Fruit fly (Drosophila melanogaster): ENCODE measurements around the gene CG8664.

The CG8664 gene

dm6 chrX:17297924-17298591 is 15.5 kb upstream of the CG8664 start (continued):
- TF ChIP-seq CG6254 (GFP tag; optimal IDR thresholded peaks at IDR 0.05), result peak; percentile 48
- TF ChIP-seq CG13775 (GFP tag; optimal IDR thresholded peaks at IDR 0.05), result no peak
- TF ChIP-seq Ets65A (GFP tag), result peak; percentile 73
- TF ChIP-seq CG12391 (tag; optimal IDR thresholded peaks at IDR 0.05), result peak; percentile 30
- TF ChIP-seq az2 (GFP tag; optimal IDR thresholded peaks at IDR 0.05), result peak; percentile 14
- peak; percentile 42 for TF ChIP-seq Blimp-1 (GFP tag; optimal IDR thresholded peaks at IDR 0.05)
- TF ChIP-seq gem (tag; optimal IDR thresholded peaks at IDR 0.05), result peak; percentile 55
- peak; percentile 13 for TF ChIP-seq repo (GFP tag; optimal IDR thresholded peaks at IDR 0.05)
- TF ChIP-seq esg (GFP tag; conservative IDR thresholded peaks at IDR 0.05), result peak; percentile 26; the same call in 1 of the 2 replicates
- TF ChIP-seq BEAF-32 (GFP tag; optimal IDR thresholded peaks at IDR 0.05), result no peak
- TF ChIP-seq HLH3B (GFP tag; IDR thresholded peaks at IDR 0.05), result 0 out of 2 replicates have a peak, but pooled peaks have one; percentile 27
- TF ChIP-seq otp (GFP tag; IDR thresholded peaks at IDR 0.05), result no peak; the same call in 2 of the 3 replicates
- TF ChIP-seq bowl (GFP tag; IDR thresholded peaks at IDR 0.05), result no peak
- TF ChIP-seq dpn (GFP tag; optimal IDR thresholded peaks at IDR 0.05), result peak in 1 of 2 experiments; percentile 44
- peak; percentile 6; the same call in 1 of the 2 replicates for TF ChIP-seq lmd (GFP tag; IDR thresholded peaks at IDR 0.05)
- no peak for TF ChIP-seq pan (optimal IDR thresholded peaks at IDR 0.05)
- peak in 1 of 2 experiments; percentile 38 for TF ChIP-seq pan (GFP tag; optimal IDR thresholded peaks at IDR 0.05 in 1 of 2, IDR thresholded peaks at IDR 0.05 in 1 of 2)
- TF ChIP-seq Optix (GFP tag; IDR thresholded peaks at IDR 0.05), result 0 out of 3 replicates have a peak, but pooled peaks have one; percentile 55
- peak; percentile 3 for TF ChIP-seq CG2678 (tag; optimal IDR thresholded peaks at IDR 0.05)
- TF ChIP-seq HmgD (GFP tag; optimal IDR thresholded peaks at IDR 0.05), result peak; percentile 21
- TF ChIP-seq CG3163 (GFP tag; optimal IDR thresholded peaks at IDR 0.05), result no peak
- TF ChIP-seq CG1603 (tag; optimal IDR thresholded peaks at IDR 0.05), result peak; percentile 69
- TF ChIP-seq Fer1 (GFP tag; optimal IDR thresholded peaks at IDR 0.05), result no peak
- TF ChIP-seq phol (tag; optimal IDR thresholded peaks at IDR 0.05), result peak; percentile 38
- TF ChIP-seq CG11504 (tag; optimal IDR thresholded peaks at IDR 0.05), result peak; percentile 43
- peak; percentile 19 for TF ChIP-seq grau (tag; optimal IDR thresholded peaks at IDR 0.05)
- 0 out of 2 replicates have a peak, but pooled peaks have one; percentile 17 for TF ChIP-seq sisA (GFP tag; IDR thresholded peaks at IDR 0.05)
- no peak for TF ChIP-seq scrt (GFP tag; optimal IDR thresholded peaks at IDR 0.05)
- TF ChIP-seq dmrt99B (tag; optimal IDR thresholded peaks at IDR 0.05), result peak; percentile 52
- peak; percentile 37; the same call in 1 of the 2 replicates for TF ChIP-seq Xrp1 (GFP tag; IDR thresholded peaks at IDR 0.05)
- peak in 1 of 2 experiments; percentile 25 for TF ChIP-seq chif (GFP tag; optimal IDR thresholded peaks at IDR 0.05)
- no peak for TF ChIP-seq CG9215 (GFP tag; IDR thresholded peaks at IDR 0.05)
- peak; percentile 38 for TF ChIP-seq twi (tag; optimal IDR thresholded peaks at IDR 0.05)
- peak; percentile 27 for TF ChIP-seq nmo (GFP tag; optimal IDR thresholded peaks at IDR 0.05)
- TF ChIP-seq CG11696 (GFP tag; IDR thresholded peaks at IDR 0.05), result peak; percentile 70
- TF ChIP-seq CG2202 (tag; optimal IDR thresholded peaks at IDR 0.05), result no peak
- no peak for TF ChIP-seq ash1 (GFP tag; optimal IDR thresholded peaks at IDR 0.05)
- TF ChIP-seq CG11093 (GFP tag; IDR thresholded peaks at IDR 0.05), result no peak
- TF ChIP-seq CG12219 (GFP tag; optimal IDR thresholded peaks at IDR 0.05), result peak; percentile 10
- 0 out of 2 replicates have a peak, but pooled peaks have one; percentile 9 for TF ChIP-seq CG5953 (GFP tag; IDR thresholded peaks at IDR 0.05)
- peak; percentile 51 for TF ChIP-seq CG3407 (GFP tag; optimal IDR thresholded peaks at IDR 0.05)
- TF ChIP-seq BtbVII (GFP tag; optimal IDR thresholded peaks at IDR 0.05), result no peak
- TF ChIP-seq jumu (GFP tag; optimal IDR thresholded peaks at IDR 0.05), result no peak
- TF ChIP-seq tio (GFP tag; optimal IDR thresholded peaks at IDR 0.05), result peak; percentile 20
- no peak for TF ChIP-seq Nf-YB (GFP tag; optimal IDR thresholded peaks at IDR 0.05)
- TF ChIP-seq ken (GFP tag; IDR thresholded peaks at IDR 0.05), result peak; percentile 45; the same call in 1 of the 3 replicates
- TF ChIP-seq CG12071 (GFP tag; optimal IDR thresholded peaks at IDR 0.05), result peak; percentile 31
- peak; percentile 3 for TF ChIP-seq NC2β (GFP tag; optimal IDR thresholded peaks at IDR 0.05)
- no peak for TF ChIP-seq crol (GFP tag; IDR thresholded peaks at IDR 0.05)
